Worm (Caenorhabditis elegans) whole organism, late embryonic: ENCODE measurements around the gene clec-137.

Experiments
- F13H6.1 ChIP-seq: sonication (generic microtip); optimal IDR thresholded peaks from 2 replicates; lab custom pipeline; 2016; ENCODE audit warnings: missing genetic modification characterization, missing compliant biosample characterization
- T23F11.4 ChIP-seq: fragments of 200-800 bp; sonication (Bioruptor generic); optimal IDR thresholded peaks from 2 replicates; lab custom pipeline; 2018; ENCODE audit warnings: mild to moderate bottlenecking, missing genetic modification characterization, missing compliant biosample characterization
- ahr-1 ChIP-seq: sonication (generic microtip); optimal IDR thresholded peaks from 2 replicates; lab custom pipeline; 2016; ENCODE audit warnings: missing genetic modification characterization, missing compliant biosample characterization
- ama-1 ChIP-seq: fragments of 150-350 bp; optimal IDR thresholded peaks from 2 replicates; lab custom pipeline; 2014
- ceh-18 ChIP-seq: sonication (generic microtip); optimal IDR thresholded peaks from 2 replicates; lab custom pipeline; 2016; ENCODE audit warnings: missing genetic modification characterization, missing compliant biosample characterization
- ceh-2 ChIP-seq: sonication (generic microtip); optimal IDR thresholded peaks from 2 replicates; lab custom pipeline; 2016; ENCODE audit warnings: missing genotype, missing genetic modification characterization, missing compliant biosample characterization
- ceh-22 ChIP-seq: sonication (generic microtip); optimal IDR thresholded peaks from 2 replicates; lab custom pipeline; 2017; ENCODE audit warnings: missing biosample characterization, missing genetic modification characterization
- ceh-24 ChIP-seq: sonication (generic microtip); optimal IDR thresholded peaks from 2 replicates; lab custom pipeline; 2016; ENCODE audit warnings: mild to moderate bottlenecking, missing genetic modification characterization, missing compliant biosample characterization
- ceh-34 ChIP-seq: sonication (generic microtip); optimal IDR thresholded peaks from 2 replicates; lab custom pipeline; 2016; ENCODE audit warnings: mild to moderate bottlenecking, missing genetic modification characterization, missing compliant biosample characterization
- ceh-45 ChIP-seq: fragments of 200-800 bp; sonication (Bioruptor generic); IDR thresholded peaks from 2 replicates; pipeline ENCODE4 v1.3.6; 2022; ENCODE audit warnings: missing genetic modification reagents, missing genetic modification characterization, missing compliant biosample characterization
- che-1 ChIP-seq: sonication (generic microtip); optimal IDR thresholded peaks from 2 replicates; lab custom pipeline; 2016; ENCODE audit warnings: mild to moderate bottlenecking, missing genetic modification characterization, missing compliant biosample characterization
- gmeb-2 ChIP-seq: sonication (generic microtip); optimal IDR thresholded peaks from 2 replicates; lab custom pipeline; 2016; ENCODE audit warnings: missing genetic modification characterization, inconsistent platforms, missing compliant biosample characterization
- hlh-13 ChIP-seq: fragments of 200-800 bp; sonication (Bioruptor generic); optimal IDR thresholded peaks from 2 replicates; lab custom pipeline; 2018; ENCODE audit warnings: mild to moderate bottlenecking, missing genetic modification characterization, missing compliant biosample characterization
- lim-6 ChIP-seq: sonication (generic microtip); optimal IDR thresholded peaks from 2 replicates; lab custom pipeline; 2016; ENCODE audit warnings: missing genetic modification characterization, missing compliant biosample characterization
- madf-2 ChIP-seq: sonication (generic microtip); optimal IDR thresholded peaks from 2 replicates; lab custom pipeline; 2017; ENCODE audit warnings: missing genetic modification characterization, missing compliant biosample characterization
- nfya-1 ChIP-seq: sonication (generic microtip); optimal IDR thresholded peaks from 2 replicates; lab custom pipeline; 2017; ENCODE audit warnings: missing genetic modification characterization, mild to moderate bottlenecking, missing compliant biosample characterization, antibody characterized with exemption, moderate library complexity
- nhr-232 ChIP-seq: sonication (generic microtip); optimal IDR thresholded peaks from 2 replicates; lab custom pipeline; 2016; ENCODE audit warnings: missing genetic modification characterization, missing compliant biosample characterization
- npax-4 ChIP-seq: sonication (generic microtip); optimal IDR thresholded peaks from 2 replicates; lab custom pipeline; 2016; ENCODE audit warnings: missing genetic modification characterization, missing compliant biosample characterization
- pha-2 ChIP-seq: sonication (generic microtip); optimal IDR thresholded peaks from 2 replicates; lab custom pipeline; 2017; ENCODE audit warnings: mild to moderate bottlenecking, missing genetic modification characterization, missing compliant biosample characterization
- pha-4 ChIP-seq: fragments of 150-350 bp; optimal IDR thresholded peaks from 2 replicates; lab custom pipeline; 2018; ENCODE audit warnings: missing biosample characterization, missing genetic modification reagents, missing genetic modification characterization
- pros-1 ChIP-seq: fragments of 150-350 bp; optimal IDR thresholded peaks from 2 replicates; lab custom pipeline; 2014; ENCODE audit warnings: missing biosample characterization, missing genetic modification reagents, missing genetic modification characterization
- ref-2 ChIP-seq: sonication (generic microtip); optimal IDR thresholded peaks from 2 replicates; lab custom pipeline; 2016; ENCODE audit warnings: missing genetic modification characterization, missing compliant biosample characterization
- rnt-1 ChIP-seq: sonication (generic microtip); optimal IDR thresholded peaks from 2 replicates; lab custom pipeline; 2016; ENCODE audit warnings: missing genetic modification characterization, missing compliant biosample characterization
- sox-2 ChIP-seq: fragments of 200-800 bp; sonication (Bioruptor generic); IDR thresholded peaks from 2 replicates; pipeline ENCODE4 v1.3.6; 2022; ENCODE audit warnings: missing genetic modification reagents, missing genetic modification characterization, missing compliant biosample characterization
- tbx-2 ChIP-seq: sonication (generic microtip); optimal IDR thresholded peaks from 2 replicates; lab custom pipeline; 2016; ENCODE audit warnings: missing genetic modification characterization, missing compliant biosample characterization
- tbx-7 ChIP-seq: sonication (generic microtip); optimal IDR thresholded peaks from 2 replicates; lab custom pipeline; 2016; ENCODE audit warnings: missing genotype, missing genetic modification characterization, missing compliant biosample characterization
- ttx-3 ChIP-seq: sonication (generic microtip); optimal IDR thresholded peaks from 2 replicates; lab custom pipeline; 2016; ENCODE audit warnings: missing genetic modification reagents, missing genetic modification characterization, missing compliant biosample characterization
- unc-3 ChIP-seq, 2 experiments: fragments of 200-800 bp in 1 of 2; sonication (Bioruptor generic) in 1 of 2; sonication (generic microtip) in 1 of 2; conservative IDR thresholded peaks in 1 of 2; optimal IDR thresholded peaks in 1 of 2; 2 replicates each; pipeline versions ENCODE4 v1.3.6 to Lab custom; 2016 to 2022; ENCODE audit warnings: missing compliant biosample characterization in 2 of 2, missing genetic modification characterization in 2 of 2, missing genetic modification reagents in 1 of 2
- unc-42 ChIP-seq: sonication (generic microtip); optimal IDR thresholded peaks from 2 replicates; lab custom pipeline; 2016; ENCODE audit warnings: missing genotype, missing genetic modification characterization, missing compliant biosample characterization
- unc-55 ChIP-seq: sonication (generic microtip); optimal IDR thresholded peaks from 2 replicates; lab custom pipeline; 2017; ENCODE audit warnings: missing biosample characterization, missing genetic modification reagents, missing genetic modification characterization
- ztf-16 ChIP-seq: sonication (generic microtip); optimal IDR thresholded peaks from 2 replicates; lab custom pipeline; 2017; ENCODE audit warnings: missing genetic modification characterization, missing compliant biosample characterization

clec-137 gene

ce11 chrII:4583203-4583912 lies 34.5 kb downstream of the clec-137 start:
- TF ChIP-seq unc-55 = peak; percentile 3
- TF ChIP-seq pha-4 (tag; lab: Kevin White, UChicago) = no peak
- TF ChIP-seq ama-1 = peak; percentile 16
- TF ChIP-seq, all 69 proteins: peak for 2

- TF ChIP-seq madf-2 (tag; lab: Kevin White, UChicago) (no peak), npax-4 (tag; lab: Kevin White, UChicago) (no peak), unc-55 (peak; percentile 30), che-1 (tag; lab: Kevin White, UChicago) (no peak)
- TF ChIP-seq, all 69 proteins: peak for 1
These were observed 36.8 kb downstream of the clec-137 start for ce11 chrII:4581090-4581489.

DNA sequence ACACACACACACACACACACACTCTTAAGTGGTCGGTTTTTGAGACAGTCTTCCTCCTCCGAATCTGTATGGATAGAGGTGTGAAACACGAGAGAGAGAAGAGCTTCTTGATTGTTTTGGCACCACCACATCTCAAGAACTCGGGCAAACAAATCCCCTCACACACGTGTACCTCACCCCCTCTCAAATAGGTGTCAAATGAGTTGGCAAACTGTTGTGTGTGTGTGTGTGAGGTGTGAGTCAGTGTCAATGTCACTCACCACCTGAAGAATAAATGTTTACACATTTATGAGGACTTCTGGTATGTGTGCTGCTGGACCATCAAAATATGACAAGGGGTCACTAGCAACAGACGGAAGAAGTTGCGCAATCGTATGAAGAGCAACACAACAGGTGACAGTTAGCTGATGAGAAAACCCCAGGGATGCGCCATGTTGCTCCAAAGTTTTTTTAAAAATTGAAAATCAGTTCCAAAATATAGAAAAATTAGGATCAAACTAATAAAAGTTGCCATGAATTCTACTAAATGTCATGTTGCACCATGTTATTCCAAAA lies 37.9 kb downstream of the clec-137 start:
- no peak for TF ChIP-seq ztf-16 (tag; lab: Kevin White, UChicago)
- TF ChIP-seq nfya-1 (tag; lab: Kevin White, UChicago) = peak; percentile 4
- TF ChIP-seq nhr-232 (tag; lab: Kevin White, UChicago) = no peak
- TF ChIP-seq ceh-22 = peak; percentile 42
- peak; percentile 32 for TF ChIP-seq tbx-2

DNA sequence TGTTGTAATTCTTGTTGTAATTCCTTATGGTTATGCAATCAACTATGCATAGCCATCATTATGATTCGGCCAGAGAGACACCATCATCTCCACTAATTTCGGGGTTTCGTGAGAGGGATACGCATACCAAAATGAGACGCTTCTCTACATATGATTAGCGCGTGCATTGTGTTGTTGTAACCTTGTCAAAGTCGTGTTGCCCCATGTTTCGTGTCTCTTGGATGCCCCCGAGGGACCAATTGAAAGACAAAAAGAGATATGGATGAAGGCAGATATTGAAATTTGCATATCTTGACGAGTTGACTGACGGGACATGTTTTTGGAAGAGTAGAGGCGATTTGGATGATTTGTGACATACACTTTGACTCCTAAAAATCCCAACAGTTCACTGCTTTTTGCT lies 38.5 kb downstream of the clec-137 start:
- TF ChIP-seq unc-3 (GFP tag; conservative IDR thresholded peaks at IDR 0.05; lab: Robert Waterston, UW) = peak; percentile 63
- TF ChIP-seq unc-3 (tag; optimal IDR thresholded peaks at IDR 0.05; lab: Kevin White, UChicago) = no peak
- no peak for TF ChIP-seq pros-1 (tag; lab: Kevin White, UChicago)
- TF ChIP-seq unc-42 (tag; lab: Kevin White, UChicago) = peak; percentile 62
- peak; percentile 37 for TF ChIP-seq unc-55

DNA sequence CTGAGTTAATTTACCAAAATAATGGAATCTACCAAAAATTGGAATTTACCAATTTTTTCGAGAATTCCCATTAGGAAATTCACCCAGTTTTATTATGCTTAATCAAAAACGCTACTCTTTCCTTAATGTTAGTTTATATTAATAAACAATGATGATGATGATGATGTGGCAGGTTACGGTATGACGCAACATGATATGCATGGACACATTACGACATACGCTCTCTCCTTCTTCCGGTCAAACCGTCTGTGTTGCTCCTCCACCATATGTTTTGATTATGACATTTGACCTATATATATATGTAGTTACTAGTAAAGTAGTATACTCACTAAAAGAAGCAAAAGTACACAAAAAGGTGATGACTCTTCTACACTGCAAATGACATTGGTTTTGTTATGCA lies 40.5 kb downstream of the clec-137 start:
- TF ChIP-seq tbx-2 = peak; percentile 30
- no peak for TF ChIP-seq ceh-18 (tag; lab: Kevin White, UChicago)

- TF ChIP-seq ref-2 (tag; lab: Kevin White, UChicago) = no peak
- peak; percentile 76 for TF ChIP-seq unc-55
These were observed 42.3 kb downstream of the clec-137 start for ce11 chrII:4575579-4575978.

- TF ChIP-seq T23F11.4 (GFP tag; lab: Kevin White, UChicago) = no peak
- peak; percentile 96 for TF ChIP-seq unc-42 (tag; lab: Kevin White, UChicago)
These were observed 43.2 kb downstream of the clec-137 start for ce11 chrII:4574658-4575057.

ce11 chrII:4573084-4573483 lies 44.8 kb downstream of the clec-137 start:
- TF ChIP-seq ceh-34 (peak; percentile 64), ama-1 (no peak), lim-6 (tag; lab: Kevin White, UChicago) (no peak), hlh-13 (GFP tag; lab: Kevin White, UChicago) (no peak), unc-42 (tag; lab: Kevin White, UChicago) (no peak), rnt-1 (tag; lab: Kevin White, UChicago) (no peak), F13H6.1 (no peak)

DNA sequence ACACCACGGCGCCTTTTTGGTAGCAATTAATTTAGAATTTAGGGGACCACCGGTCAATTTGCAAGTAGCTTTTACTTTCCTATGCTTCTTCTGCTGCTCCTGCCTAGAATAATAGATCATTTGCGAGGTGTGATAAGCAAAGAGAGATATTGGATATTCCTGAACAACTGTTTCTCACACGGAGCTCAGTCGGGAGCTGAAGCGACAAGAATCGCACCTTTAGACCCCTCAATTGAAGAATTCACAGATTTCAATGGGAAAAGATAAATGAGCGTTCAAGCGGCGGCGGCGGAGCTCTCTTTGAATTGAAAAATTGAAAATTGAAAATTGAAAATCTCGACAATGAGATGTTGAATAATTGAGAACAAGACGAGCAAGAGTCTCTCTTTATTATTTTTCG lies 45.3 kb downstream of the clec-137 start:
- TF ChIP-seq ttx-3 (tag; lab: Kevin White, UChicago) = no peak
- TF ChIP-seq ceh-2 (tag; lab: Kevin White, UChicago) = no peak
- no peak for TF ChIP-seq ceh-24 (tag; lab: Kevin White, UChicago)
- TF ChIP-seq ceh-45 (GFP tag; lab: Robert Waterston, UW) = no peak
- TF ChIP-seq tbx-7 (tag; lab: Kevin White, UChicago) = no peak
- TF ChIP-seq ref-2 (tag; lab: Kevin White, UChicago) = no peak
- no peak for TF ChIP-seq ceh-18 (tag; lab: Kevin White, UChicago)
- TF ChIP-seq sox-2 (GFP tag; lab: Robert Waterston, UW) = no peak
- no peak for TF ChIP-seq ztf-16 (tag; lab: Kevin White, UChicago)
- TF ChIP-seq ahr-1 (tag; lab: Kevin White, UChicago) = no peak
- TF ChIP-seq gmeb-2 (tag; lab: Kevin White, UChicago) = no peak
- TF ChIP-seq pha-2 (tag; lab: Kevin White, UChicago) = no peak
- TF ChIP-seq tbx-2 = no peak
